Fruit fly (Drosophila melanogaster): ENCODE results near the gene Sps2.

dm6 chr2L:10373605-10374269 is 31.3 kb downstream of the Sps2 start, which contains the start of gene rho-5:
- no peak for TF ChIP-seq h (optimal IDR thresholded peaks at IDR 0.05)
- TF ChIP-seq psq (optimal IDR thresholded peaks at IDR 0.05) = no peak
- no peak for TF ChIP-seq ttk (optimal IDR thresholded peaks at IDR 0.05)
- no peak for TF ChIP-seq Sin3A (optimal IDR thresholded peaks at IDR 0.05)
- no peak for TF ChIP-seq Myc (optimal IDR thresholded peaks at IDR 0.05)
- TF ChIP-seq insv (optimal IDR thresholded peaks at IDR 0.05) = no peak
